Worm (Caenorhabditis elegans): ENCODE results near the gene F46B6.2.

The F46B6.2 gene

ce11 chrV:9803176-9803575, 31.1 kb downstream of the F46B6.2 start, which contains the start of gene sru-39:
Gene sru-39, plus strand, starts transcription at chrV:9803476.
- TF ChIP-seq rnt-1 (tag; optimal IDR thresholded peaks at IDR 0.05) (no peak), fax-1 (tag; optimal IDR thresholded peaks at IDR 0.05) (no peak), syd-9 (tag; optimal IDR thresholded peaks at IDR 0.05) (no peak), zip-5 (tag; optimal IDR thresholded peaks at IDR 0.05) (no peak), ceh-9 (tag; optimal IDR thresholded peaks at IDR 0.05) (no peak), ceh-45 (GFP tag; IDR thresholded peaks at IDR 0.05) (no peak), ceh-2 (tag; optimal IDR thresholded peaks at IDR 0.05) (no peak), ceh-34 (tag; optimal IDR thresholded peaks at IDR 0.05) (no peak), elt-2 (tag; optimal IDR thresholded peaks at IDR 0.05) (no peak), hlh-13 (GFP tag; optimal IDR thresholded peaks at IDR 0.05) (no peak), dmd-4 (tag; optimal IDR thresholded peaks at IDR 0.05; ENCODE audit: borderline replicate concordance) (no peak), unc-3 (GFP tag; conservative IDR thresholded peaks at IDR 0.05) (no peak), unc-3 (tag; optimal IDR thresholded peaks at IDR 0.05) (no peak), tbx-7 (tag; optimal IDR thresholded peaks at IDR 0.05) (no peak), T23F11.4 (GFP tag; optimal IDR thresholded peaks at IDR 0.05) (no peak), unc-86 (tag; optimal IDR thresholded peaks at IDR 0.05) (no peak), hlh-15 (tag; optimal IDR thresholded peaks at IDR 0.05) (no peak), fkh-10 (GFP tag; optimal IDR thresholded peaks at IDR 0.05) (no peak), F13H6.1 (tag; optimal IDR thresholded peaks at IDR 0.05) (no peak)

- TF ChIP-seq ceh-9 (tag; optimal IDR thresholded peaks at IDR 0.05) (no peak), che-1 (tag; optimal IDR thresholded peaks at IDR 0.05) (no peak), hlh-6 (tag; optimal IDR thresholded peaks at IDR 0.05) (no peak), ztf-16 (tag; optimal IDR thresholded peaks at IDR 0.05) (no peak), elt-4 (tag; optimal IDR thresholded peaks at IDR 0.05) (no peak), ceh-18 (tag; optimal IDR thresholded peaks at IDR 0.05) (no peak), ceh-48 (tag; optimal IDR thresholded peaks at IDR 0.05) (no peak), rnt-1 (tag; optimal IDR thresholded peaks at IDR 0.05) (no peak), ceh-6 (GFP tag; optimal IDR thresholded peaks at IDR 0.05) (no peak), ttx-3 (tag; optimal IDR thresholded peaks at IDR 0.05) (no peak), pag-3 (tag; optimal IDR thresholded peaks at IDR 0.05; ENCODE audit: borderline replicate concordance) (no peak), ceh-19 (GFP tag; optimal IDR thresholded peaks at IDR 0.05) (no peak), syd-9 (tag; optimal IDR thresholded peaks at IDR 0.05) (no peak), fax-1 (tag; optimal IDR thresholded peaks at IDR 0.05) (no peak), C38D4.7 (GFP tag; optimal IDR thresholded peaks at IDR 0.05) (no peak), nhr-11 (tag; optimal IDR thresholded peaks at IDR 0.05) (no peak), ahr-1 (tag; optimal IDR thresholded peaks at IDR 0.05) (no peak), ceh-30 (tag; optimal IDR thresholded peaks at IDR 0.05) (no peak)
Measured at ce11 chrV:9805161-9805560, 33.1 kb downstream of the F46B6.2 start, which contains the start of gene sru-37. Gene sru-37, plus strand, starts transcription at chrV:9805461.

- TF ChIP-seq unc-55 (GFP tag; optimal IDR thresholded peaks at IDR 0.05) (no peak), ama-1 (optimal IDR thresholded peaks at IDR 0.05) (no peak), K09A11.1 (tag; optimal IDR thresholded peaks at IDR 0.05; ENCODE audit: insufficient read depth) (no peak), fkh-10 (GFP tag; optimal IDR thresholded peaks at IDR 0.05) (no peak), sox-2 (GFP tag; IDR thresholded peaks at IDR 0.05) (no peak), pax-1 (tag; optimal IDR thresholded peaks at IDR 0.05) (no peak), ceh-45 (GFP tag; IDR thresholded peaks at IDR 0.05) (no peak), lim-6 (tag; optimal IDR thresholded peaks at IDR 0.05) (no peak), hlh-8 (tag; optimal IDR thresholded peaks at IDR 0.05) (no peak), pros-1 (tag; optimal IDR thresholded peaks at IDR 0.05) (no peak), ceh-14 (tag; optimal IDR thresholded peaks at IDR 0.05) (no peak)
Measured at ce11 chrV:9811154-9811553, 39.1 kb downstream of the F46B6.2 start, which contains the start of gene sru-29. Gene sru-29, plus strand, starts transcription at chrV:9811454.

Measured in whole organism, late embryonic.